Worm (Caenorhabditis elegans): ENCODE data around the gene W08F4.1.

The W08F4.1 gene

ce11 chrII:621141-621540, 27.8 kb downstream of the W08F4.1 start:
- no peak for TF ChIP-seq lin-13 (tag; optimal IDR thresholded peaks at IDR 0.05)
- TF ChIP-seq ceh-39 (tag; optimal IDR thresholded peaks at IDR 0.05) = no peak
- no peak for TF ChIP-seq nhr-76 (tag; optimal IDR thresholded peaks at IDR 0.05)
- no peak for TF ChIP-seq hlh-1 (tag; optimal IDR thresholded peaks at IDR 0.05)
- TF ChIP-seq elt-1 (tag; optimal IDR thresholded peaks at IDR 0.05; ENCODE audit: borderline replicate concordance, insufficient read depth) = no peak

DNA sequence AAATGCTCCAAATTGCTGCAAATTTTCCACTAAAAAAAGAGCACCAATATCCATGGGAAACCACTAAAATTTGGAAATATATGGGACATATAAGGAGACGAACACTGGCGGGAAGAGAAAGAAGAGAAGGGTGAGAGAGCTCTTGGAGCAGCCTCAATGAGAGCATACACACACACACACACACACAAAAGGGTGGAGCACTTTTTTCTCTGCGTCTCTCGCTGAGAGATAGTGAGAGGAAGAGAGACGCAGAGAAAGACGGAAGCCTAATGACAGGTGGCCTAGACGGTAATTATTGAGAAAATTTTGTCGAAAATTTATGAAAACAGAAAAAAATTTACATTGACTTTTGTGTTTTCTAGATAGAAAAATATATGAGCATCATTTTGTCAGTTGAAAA, 29.2 kb downstream of the W08F4.1 start:
- TF ChIP-seq ztf-11 (tag; optimal IDR thresholded peaks at IDR 0.05) (no peak), sptf-1 (tag; optimal IDR thresholded peaks at IDR 0.05) (peak; percentile 10), unc-120 (tag; optimal IDR thresholded peaks at IDR 0.05; ENCODE audit: poor library complexity, severe bottlenecking) (peak; percentile 83), blmp-1 (tag; optimal IDR thresholded peaks at IDR 0.05) (no peak), ham-2 (GFP tag; optimal IDR thresholded peaks at IDR 0.05) (no peak), bed-3 (GFP tag; optimal IDR thresholded peaks at IDR 0.05) (no peak), mep-1 (tag; optimal IDR thresholded peaks at IDR 0.05) (peak; percentile 66), ceh-39 (tag; optimal IDR thresholded peaks at IDR 0.05) (no peak), nhr-12 (tag; optimal IDR thresholded peaks at IDR 0.05) (no peak), snpc-4 (tag; optimal IDR thresholded peaks at IDR 0.05) (no peak), mls-2 (tag; optimal IDR thresholded peaks at IDR 0.05) (no peak), ces-1 (GFP tag; optimal IDR thresholded peaks at IDR 0.05) (peak; percentile 61), ceh-43 (GFP tag; optimal IDR thresholded peaks at IDR 0.05) (no peak), lin-32 (GFP tag; optimal IDR thresholded peaks at IDR 0.05) (peak; percentile 81), nhr-2 (tag; optimal IDR thresholded peaks at IDR 0.05) (no peak), nhr-28 (tag; optimal IDR thresholded peaks at IDR 0.05) (no peak), unc-39 (tag; optimal IDR thresholded peaks at IDR 0.05) (no peak), unc-62 (GFP tag; optimal IDR thresholded peaks at IDR 0.05) (peak; percentile 17), pha-4 (tag; optimal IDR thresholded peaks at IDR 0.05) (peak; percentile 39), flh-1 (GFP tag; optimal IDR thresholded peaks at IDR 0.05) (no peak), drap-1 (GFP tag; optimal IDR thresholded peaks at IDR 0.05) (no peak), tbx-8 (GFP tag; optimal IDR thresholded peaks at IDR 0.05) (no peak), ceh-83 (GFP tag; optimal IDR thresholded peaks at IDR 0.05) (no peak), sem-2 (GFP tag; optimal IDR thresholded peaks at IDR 0.05) (no peak), hlh-1 (tag; optimal IDR thresholded peaks at IDR 0.05) (peak; percentile 39), nhr-237 (tag; optimal IDR thresholded peaks at IDR 0.05) (no peak), zip-8 (tag; optimal IDR thresholded peaks at IDR 0.05) (no peak), cnd-1 (tag; optimal IDR thresholded peaks at IDR 0.05) (no peak)

DNA sequence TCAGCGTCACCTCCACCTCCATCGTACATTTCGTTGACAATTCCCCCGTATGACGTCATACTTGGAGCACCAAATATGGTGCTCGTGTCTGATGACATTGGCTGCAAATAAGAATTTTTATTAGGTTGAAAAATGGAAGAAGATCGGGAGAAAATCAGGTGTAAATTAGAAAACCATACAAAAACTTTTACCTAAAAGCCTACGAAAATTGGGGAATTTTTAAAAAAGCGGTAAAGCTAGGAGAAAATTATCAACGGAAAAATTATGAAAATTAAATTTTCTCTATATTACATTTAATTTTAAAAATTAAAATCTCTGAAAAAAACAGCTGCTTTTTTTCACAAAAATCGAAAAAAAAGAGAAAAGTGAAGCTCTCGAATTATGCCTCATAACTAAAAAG, 31.1 kb downstream of the W08F4.1 start, which contains the start of gene T04B8.5:
Gene T04B8.5, minus strand, starts transcription at position 101 of the 400 bp plus-strand sequence.
- no peak for TF ChIP-seq unc-62 (GFP tag; optimal IDR thresholded peaks at IDR 0.05)
- TF ChIP-seq tbx-8 (GFP tag; optimal IDR thresholded peaks at IDR 0.05) = no peak
- peak; percentile 86 for TF ChIP-seq zip-8 (tag; optimal IDR thresholded peaks at IDR 0.05)
- no peak for TF ChIP-seq nhr-28 (tag; optimal IDR thresholded peaks at IDR 0.05)

ce11 chrII:625926-626325, 32.6 kb downstream of the W08F4.1 start:
- TF ChIP-seq ztf-11 (tag; optimal IDR thresholded peaks at IDR 0.05) (no peak), sem-2 (GFP tag; optimal IDR thresholded peaks at IDR 0.05) (no peak), nhr-2 (tag; optimal IDR thresholded peaks at IDR 0.05) (peak; percentile 90), mab-5 (tag; optimal IDR thresholded peaks at IDR 0.05) (no peak), nhr-12 (tag; optimal IDR thresholded peaks at IDR 0.05) (no peak), drap-1 (GFP tag; optimal IDR thresholded peaks at IDR 0.05) (no peak), flh-1 (GFP tag; optimal IDR thresholded peaks at IDR 0.05) (no peak), ham-2 (GFP tag; optimal IDR thresholded peaks at IDR 0.05) (no peak), unc-62 (GFP tag; optimal IDR thresholded peaks at IDR 0.05) (peak; percentile 42), nhr-237 (tag; optimal IDR thresholded peaks at IDR 0.05) (no peak), mep-1 (tag; optimal IDR thresholded peaks at IDR 0.05) (peak; percentile 53), hlh-1 (tag; optimal IDR thresholded peaks at IDR 0.05) (no peak), lsy-2 (tag; optimal IDR thresholded peaks at IDR 0.05) (no peak), ceh-39 (tag; optimal IDR thresholded peaks at IDR 0.05) (peak; percentile 13), elt-3 (tag; optimal IDR thresholded peaks at IDR 0.05) (no peak), lin-13 (tag; optimal IDR thresholded peaks at IDR 0.05) (peak; percentile 6)

All from whole organism, mixed stage, embryonic.